Fruit fly (Drosophila melanogaster) Kc167 (cell line): ENCODE data around the gene Phb1.

ENCODE experiments used
- insv ChIP-seq: fragments of >200 bp; optimal IDR thresholded peaks from 3 replicates; lab custom pipeline; 2018; ENCODE audit warnings: missing external identifiers
- psq ChIP-seq: fragments of >200 bp; optimal IDR thresholded peaks from 2 replicates; lab custom pipeline; 2017; ENCODE audit warnings: missing external identifiers

DNA sequence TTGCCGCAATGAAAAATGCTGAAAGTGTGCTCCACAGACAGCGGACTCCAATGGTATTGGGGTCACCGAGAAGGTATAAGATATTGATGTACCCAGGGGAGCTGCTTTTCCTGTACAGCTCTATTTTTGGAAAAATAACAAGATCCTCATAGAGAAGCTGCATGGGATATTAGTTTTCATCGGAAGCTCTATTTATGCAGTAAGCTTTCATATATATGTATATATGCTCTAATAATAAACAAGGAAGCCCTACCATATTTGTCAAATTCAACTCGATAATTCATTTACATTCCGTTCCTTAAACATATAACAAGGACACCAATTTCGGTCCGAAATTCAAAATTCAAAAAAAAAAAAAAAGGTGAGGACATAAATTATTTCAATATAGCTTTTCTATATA is 21.9 kb downstream of the Phb1 start, which contains the start of the genes CG17344 and CG43731:
- TF ChIP-seq insv (lab: Kevin White, UChicago), result no peak
- TF ChIP-seq psq (lab: Kevin White, UChicago), result no peak
